Worm (Caenorhabditis elegans): Measurements from ENCODE around the gene F31F4.17.

F31F4.17 gene

ce11 chrV:628527-628926 is 31.6 kb downstream of the F31F4.17 start, which contains the start of gene F48G7.9:
Gene F48G7.9, minus strand, starts transcription at chrV:628627.
- TF ChIP-seq arid-1 (GFP tag; conservative IDR thresholded peaks at IDR 0.05) (no peak), egl-27 (tag; optimal IDR thresholded peaks at IDR 0.05) (no peak), ces-1 (GFP tag; optimal IDR thresholded peaks at IDR 0.05) (no peak), ama-1 (optimal IDR thresholded peaks at IDR 0.05) (no peak), ceh-28 (tag; optimal IDR thresholded peaks at IDR 0.05) (no peak), ceh-62 (tag; optimal IDR thresholded peaks at IDR 0.05) (no peak), snpc-1.2 (GFP tag; IDR thresholded peaks at IDR 0.05) (no peak), T20F7.1 (GFP tag; optimal IDR thresholded peaks at IDR 0.05) (no peak), unc-39 (tag; optimal IDR thresholded peaks at IDR 0.05) (no peak), nhr-77 (tag; optimal IDR thresholded peaks at IDR 0.05) (no peak), nhr-10 (tag; optimal IDR thresholded peaks at IDR 0.05) (no peak), php-3 (GFP tag; IDR thresholded peaks at IDR 0.05) (no peak)

- TF ChIP-seq tra-1 (GFP tag; IDR thresholded peaks at IDR 0.05) (no peak), F10B5.3 (tag; optimal IDR thresholded peaks at IDR 0.05) (no peak), daf-19 (GFP tag; conservative IDR thresholded peaks at IDR 0.05) (no peak), hif-1 (tag; optimal IDR thresholded peaks at IDR 0.05) (no peak), daf-12 (tag; optimal IDR thresholded peaks at IDR 0.05) (no peak), arid-1 (GFP tag; conservative IDR thresholded peaks at IDR 0.05) (no peak), snpc-1.2 (GFP tag; IDR thresholded peaks at IDR 0.05) (no peak), set-16 (GFP tag; IDR thresholded peaks at IDR 0.05) (no peak), nhr-76 (tag; optimal IDR thresholded peaks at IDR 0.05) (no peak), unc-130 (GFP tag; optimal IDR thresholded peaks at IDR 0.05) (no peak), ceh-44 (GFP tag; IDR thresholded peaks at IDR 0.05) (no peak), ctbp-1 (GFP tag; IDR thresholded peaks at IDR 0.05) (no peak), nhr-41 (GFP tag; IDR thresholded peaks at IDR 0.05) (no peak), dpl-1 (GFP tag; optimal IDR thresholded peaks at IDR 0.05) (no peak), ZK337.2 (GFP tag; IDR thresholded peaks at IDR 0.05) (no peak), F37D6.2 (tag; optimal IDR thresholded peaks at IDR 0.05) (no peak), nhr-25 (tag; optimal IDR thresholded peaks at IDR 0.05; ENCODE audit: borderline replicate concordance, insufficient read depth) (no peak), T26A8.4 (GFP tag; IDR thresholded peaks at IDR 0.05) (no peak), hmg-1.1 (GFP tag; IDR thresholded peaks at IDR 0.05) (no peak), Y105C5A.15 (GFP tag; IDR thresholded peaks at IDR 0.05) (no peak)
Observed at ce11 chrV:627585-627984, 32.5 kb downstream of the F31F4.17 start, which contains the start of gene F48G7.8. Gene F48G7.8, minus strand, starts transcription at chrV:627685.

ce11 chrV:626321-626720 is 33.8 kb downstream of the F31F4.17 start, which contains the start of gene F48G7.7:
Gene F48G7.7, minus strand, starts transcription at chrV:626421.
- TF ChIP-seq daf-16 (GFP tag; optimal IDR thresholded peaks at IDR 0.05), result no peak
- peak; percentile 10 for TF ChIP-seq daf-16 (tag; optimal IDR thresholded peaks at IDR 0.05)
- peak in 1 of 2 experiments; percentile 29 for TF ChIP-seq unc-62 (GFP tag; optimal IDR thresholded peaks at IDR 0.05 in 1 of 2)
- no peak for TF ChIP-seq unc-62 (tag; optimal IDR thresholded peaks at IDR 0.05)
- no peak for TF ChIP-seq ceh-82 (tag; optimal IDR thresholded peaks at IDR 0.05)

ce11 chrV:624922-625321 is 35.2 kb downstream of the F31F4.17 start, which contains the start of gene srt-17:
Gene srt-17, minus strand, starts transcription at chrV:625022.
- TF ChIP-seq zip-11 (GFP tag; IDR thresholded peaks at IDR 0.05) (no peak), dmd-8 (GFP tag; IDR thresholded peaks at IDR 0.05) (no peak), Y75B8A.6 (GFP tag; IDR thresholded peaks at IDR 0.05) (no peak), R02D3.7 (tag; optimal IDR thresholded peaks at IDR 0.05) (no peak), daf-12 (tag; optimal IDR thresholded peaks at IDR 0.05) (no peak), unc-130 (GFP tag; optimal IDR thresholded peaks at IDR 0.05) (no peak), lin-13 (GFP tag; optimal IDR thresholded peaks at IDR 0.05) (no peak), ctbp-1 (GFP tag; IDR thresholded peaks at IDR 0.05) (no peak), ceh-44 (GFP tag; IDR thresholded peaks at IDR 0.05) (no peak), F10B5.3 (tag; optimal IDR thresholded peaks at IDR 0.05) (no peak), lin-15B (tag; optimal IDR thresholded peaks at IDR 0.05) (no peak), F26F4.8 (GFP tag; conservative IDR thresholded peaks at IDR 0.05) (no peak), nhr-11 (tag; optimal IDR thresholded peaks at IDR 0.05) (no peak), hmg-1.1 (GFP tag; IDR thresholded peaks at IDR 0.05) (no peak), ceh-20 (GFP tag; IDR thresholded peaks at IDR 0.05) (no peak), egl-43 (GFP tag; IDR thresholded peaks at IDR 0.05) (no peak), lir-3 (tag; optimal IDR thresholded peaks at IDR 0.05) (no peak), jun-1 (tag; optimal IDR thresholded peaks at IDR 0.05) (no peak), dpl-1 (GFP tag; optimal IDR thresholded peaks at IDR 0.05) (no peak)

Data from whole organism, L4 larva.